Worm (Caenorhabditis elegans) whole organism, young adult: ENCODE results near the gene T25B9.3.

Experiments used
- ama-1 ChIP-seq, 3 experiments: fragments of 150-350 bp in 1 of 3; sonication (generic microtip) in 2 of 3; optimal IDR thresholded peaks; 2 replicates each; lab custom pipeline; 2014 to 2018; ENCODE audit warnings: missing biosample characterization in 2 of 3, missing genetic modification characterization in 2 of 3, missing genetic modification reagents in 2 of 3
- pbrm-1 ChIP-seq: fragments of 200-800 bp; sonication (Bioruptor generic); IDR thresholded peaks from 2 replicates; pipeline ENCODE4 v1.3.6; 2022; ENCODE audit warnings: missing genetic modification reagents, missing genetic modification characterization, missing compliant biosample characterization

DNA sequence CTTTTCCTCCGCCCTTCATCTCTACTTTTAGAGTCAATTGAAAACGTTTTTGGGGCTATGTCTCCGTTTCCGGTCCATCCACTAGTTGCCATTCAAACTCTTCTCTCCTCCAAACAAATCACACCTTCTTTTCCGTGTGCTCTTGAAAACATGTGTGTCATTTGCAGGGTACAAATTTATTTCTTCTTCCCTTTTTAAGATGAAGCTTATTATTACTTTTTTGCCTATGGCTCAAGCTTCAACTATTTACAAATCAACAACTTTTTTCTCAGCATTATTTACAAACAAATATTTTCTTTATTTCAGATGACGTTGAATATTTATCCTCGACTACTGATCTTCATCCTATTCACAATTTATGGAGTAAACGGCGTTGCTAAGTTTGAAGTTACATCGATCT lies at the start of gene T25B9.3:
- TF ChIP-seq ama-1 (optimal IDR thresholded peaks at IDR 0.05; lab: Kevin White, UChicago): no peak
- TF ChIP-seq ama-1 (GFP tag; optimal IDR thresholded peaks at IDR 0.05; lab: Kevin White, UChicago): no peak
- TF ChIP-seq pbrm-1: no peak
